Worm (Caenorhabditis elegans) whole organism, L4 larva: ENCODE measurements around the gene R05F9.11.

ENCODE experiments used
- T20F7.1 ChIP-seq: fragments of 200-800 bp; sonication (Bioruptor generic); optimal IDR thresholded peaks from 2 replicates; lab custom pipeline; 2018; ENCODE audit warnings: mild to moderate bottlenecking, missing genetic modification characterization, missing compliant biosample characterization
- T26A8.4 ChIP-seq: fragments of 200-800 bp; sonication (Bioruptor generic); IDR thresholded peaks from 2 replicates; pipeline ENCODE4 v1.3.6; 2022; ENCODE audit warnings: missing genetic modification characterization, missing compliant biosample characterization
- Y48G9A.11 ChIP-seq: fragments of 200-800 bp; sonication (Bioruptor generic); IDR thresholded peaks from 2 replicates; pipeline ENCODE4 v1.3.6; 2022; ENCODE audit warnings: missing genetic modification reagents, missing genetic modification characterization, missing compliant biosample characterization
- aha-1 ChIP-seq: fragments of 150-350 bp; peaks from one replicate; lab custom pipeline; 2014; ENCODE audit warnings: missing biosample characterization, missing genetic modification characterization
- ama-1 ChIP-seq: fragments of 150-350 bp; optimal IDR thresholded peaks from 2 replicates; lab custom pipeline; 2014; ENCODE audit warnings: inconsistent platforms, mixed read lengths
- ceh-20 ChIP-seq: fragments of 200-800 bp; sonication (Bioruptor generic); IDR thresholded peaks from 2 replicates; pipeline ENCODE4 v1.3.6; 2022; ENCODE audit warnings: missing genetic modification reagents, missing genetic modification characterization, missing compliant biosample characterization
- ceh-62 ChIP-seq: sonication (generic microtip); optimal IDR thresholded peaks from 2 replicates; lab custom pipeline; 2017; ENCODE audit warnings: missing biosample characterization, missing genetic modification characterization
- dmd-6 ChIP-seq: fragments of 200-800 bp; sonication (Bioruptor generic); IDR thresholded peaks from 2 replicates; pipeline ENCODE4 v1.3.6; 2022; ENCODE audit warnings: missing genetic modification reagents, missing genetic modification characterization, missing compliant biosample characterization
- dpl-1 ChIP-seq: fragments of 150-350 bp; optimal IDR thresholded peaks from 2 replicates; lab custom pipeline; 2014; ENCODE audit warnings: missing biosample characterization, missing genetic modification reagents, missing genetic modification characterization
- egl-43 ChIP-seq: fragments of 200-800 bp; sonication (Bioruptor generic); IDR thresholded peaks from 2 replicates; pipeline ENCODE4 v1.3.6; 2022; ENCODE audit warnings: missing genetic modification reagents, missing genetic modification characterization, missing compliant biosample characterization
- hlh-11 ChIP-seq: fragments of 200-800 bp; sonication (Bioruptor generic); optimal IDR thresholded peaks from 2 replicates; lab custom pipeline; 2018; ENCODE audit warnings: mild to moderate bottlenecking, missing genetic modification characterization, missing compliant biosample characterization
- jun-1 ChIP-seq: fragments of 150-350 bp; optimal IDR thresholded peaks from 2 replicates; lab custom pipeline; 2014; ENCODE audit warnings: missing biosample characterization, missing genetic modification reagents, missing genetic modification characterization
- madf-5 ChIP-seq, 2 experiments: fragments of 200-800 bp; sonication (Bioruptor generic); IDR thresholded peaks; 2 replicates each; pipeline ENCODE4 v1.3.6; 2022; ENCODE audit warnings: missing compliant biosample characterization in 2 of 2, missing genetic modification characterization in 2 of 2
- mdt-29 ChIP-seq: fragments of 200-800 bp; sonication (Bioruptor generic); IDR thresholded peaks from 2 replicates; pipeline ENCODE4 v1.3.6; 2022; ENCODE audit warnings: missing genetic modification reagents, missing genetic modification characterization, missing compliant biosample characterization
- mxl-3 ChIP-seq: fragments of 200-800 bp; sonication (Bioruptor generic); optimal IDR thresholded peaks from 2 replicates; lab custom pipeline; 2018; ENCODE audit warnings: mild to moderate bottlenecking, missing genetic modification characterization, missing compliant biosample characterization
- nhr-237 ChIP-seq: sonication (generic microtip); optimal IDR thresholded peaks from 2 replicates; lab custom pipeline; 2017; ENCODE audit warnings: missing biosample characterization, missing genetic modification characterization
- nhr-28 ChIP-seq: fragments of 150-350 bp; optimal IDR thresholded peaks from 2 replicates; lab custom pipeline; 2014; ENCODE audit warnings: missing biosample characterization, missing genetic modification characterization
- nhr-48 ChIP-seq: sonication (generic microtip); optimal IDR thresholded peaks from 2 replicates; lab custom pipeline; 2016; ENCODE audit warnings: mild to moderate bottlenecking, missing genetic modification characterization, missing compliant biosample characterization
- nhr-6 ChIP-seq: fragments of 150-350 bp; optimal IDR thresholded peaks from 2 replicates; lab custom pipeline; 2014; ENCODE audit warnings: missing biosample characterization, missing genetic modification characterization
- rbr-2 ChIP-seq: sonication (generic microtip); optimal IDR thresholded peaks from 2 replicates; lab custom pipeline; 2016; ENCODE audit warnings: missing genotype, missing genetic modification characterization, missing compliant biosample characterization
- skn-1 ChIP-seq: fragments of 150-350 bp; optimal IDR thresholded peaks from 2 replicates; lab custom pipeline; 2014; ENCODE audit warnings: missing biosample characterization, missing genetic modification characterization
- spr-1 ChIP-seq: sonication (generic microtip); optimal IDR thresholded peaks from 2 replicates; lab custom pipeline; 2016; ENCODE audit warnings: mild to moderate bottlenecking, missing genetic modification characterization, missing compliant biosample characterization
- tra-1 ChIP-seq: fragments of 200-800 bp; sonication (Bioruptor generic); IDR thresholded peaks from 2 replicates; pipeline ENCODE4 v1.3.6; 2022; ENCODE audit warnings: missing genetic modification reagents, missing genetic modification characterization, missing compliant biosample characterization
- zfp-2 ChIP-seq: sonication (generic microtip); optimal IDR thresholded peaks from 2 replicates; lab custom pipeline; 2016; ENCODE audit warnings: mild to moderate bottlenecking, missing genetic modification characterization, missing compliant biosample characterization

The R05F9.11 gene

ce11 chrII:4866045-4866444 lies 48.0 kb downstream of the R05F9.11 start:
- TF ChIP-seq hlh-11 (tag; lab: Kevin White, UChicago) (peak; percentile 71), dpl-1 (GFP tag; lab: Kevin White, UChicago) (peak; percentile 16), madf-5 (GFP tag; IDR thresholded peaks at IDR 0.05; lab: Robert Waterston, UW) (0 out of 4 replicates have a peak, but pooled peaks of 1 of the 2 experiments have one; percentile 16), T26A8.4 (GFP tag; lab: Robert Waterston, UW) (peak; percentile 52; the same call in 1 of the 2 replicates), tra-1 (no peak), ceh-20 (no peak), nhr-48 (peak; percentile 45), zfp-2 (tag; lab: Kevin White, UChicago) (no peak), mxl-3 (GFP tag; lab: Kevin White, UChicago) (peak; percentile 65), nhr-28 (peak; percentile 42), mdt-29 (no peak), ama-1 (peak; percentile 82), nhr-6 (tag; lab: Kevin White, UChicago) (no peak), aha-1 (tag; lab: Kevin White, UChicago) (peak; percentile 73), nhr-237 (tag; lab: Kevin White, UChicago) (no peak), dmd-6 (GFP tag; lab: Robert Waterston, UW) (no peak)

ce11 chrII:4863357-4863756 lies 50.7 kb downstream of the R05F9.11 start, which contains the start of the genes mpst-4 and F11G11.14:
Gene mpst-4 (minus strand): TSS chrII:4863457.
Gene F11G11.14 (plus strand): TSS chrII:4863681.
- TF ChIP-seq egl-43 (GFP tag; lab: Robert Waterston, UW) (no peak), skn-1 (tag; lab: Kevin White, UChicago) (no peak), Y48G9A.11 (GFP tag; lab: Robert Waterston, UW) (no peak), ceh-62 (tag; lab: Kevin White, UChicago) (no peak), T20F7.1 (GFP tag; lab: Kevin White, UChicago) (no peak), dmd-6 (GFP tag; lab: Robert Waterston, UW) (no peak), jun-1 (tag; lab: Kevin White, UChicago) (no peak), spr-1 (tag; lab: Kevin White, UChicago) (no peak), rbr-2 (tag; lab: Kevin White, UChicago) (no peak)
